Fruit fly (Drosophila melanogaster): ENCODE results near the gene sqz.

sqz gene

dm6 chr3R:19156670-19157402 lies 7.2 kb upstream of the sqz start, which contains the start of gene nanos:
Gene nanos (plus strand): TSS chr3R:19157238.
- TF ChIP-seq Myc (optimal IDR thresholded peaks at IDR 0.05) (no peak), ttk (optimal IDR thresholded peaks at IDR 0.05) (no peak), insv (optimal IDR thresholded peaks at IDR 0.05) (no peak), h (optimal IDR thresholded peaks at IDR 0.05) (no peak), psq (optimal IDR thresholded peaks at IDR 0.05) (no peak), Sin3A (optimal IDR thresholded peaks at IDR 0.05) (no peak)

- TF ChIP-seq Sin3A (optimal IDR thresholded peaks at IDR 0.05) = no peak
- no peak for TF ChIP-seq Myc (optimal IDR thresholded peaks at IDR 0.05)
- TF ChIP-seq insv (optimal IDR thresholded peaks at IDR 0.05) = no peak
- no peak for TF ChIP-seq h (optimal IDR thresholded peaks at IDR 0.05)
- TF ChIP-seq psq (optimal IDR thresholded peaks at IDR 0.05) = no peak
- TF ChIP-seq ttk (optimal IDR thresholded peaks at IDR 0.05) = no peak
Observed at dm6 chr3R:19157997-19158396, 6.0 kb upstream of the sqz start.

- TF ChIP-seq ttk (optimal IDR thresholded peaks at IDR 0.05) (no peak), Sin3A (optimal IDR thresholded peaks at IDR 0.05) (no peak), psq (optimal IDR thresholded peaks at IDR 0.05) (no peak), Myc (optimal IDR thresholded peaks at IDR 0.05) (no peak)
Observed at dm6 chr3R:19159778-19160177, 4.2 kb upstream of the sqz start, which contains the start of gene CG11779. Gene CG11779 (minus strand): TSS chr3R:19159878.

dm6 chr3R:19162135-19162616 lies 1.8 kb upstream of the sqz start, which contains the start of the genes CG42359 and Nsun5:
Gene CG42359 (minus strand): TSS chr3R:19162300.
Gene Nsun5 (minus strand): TSS chr3R:19162300.
- no peak for TF ChIP-seq Myc (optimal IDR thresholded peaks at IDR 0.05)
- TF ChIP-seq insv (optimal IDR thresholded peaks at IDR 0.05) = no peak
- no peak for TF ChIP-seq ttk (optimal IDR thresholded peaks at IDR 0.05)
- no peak for TF ChIP-seq h (optimal IDR thresholded peaks at IDR 0.05)
- no peak for TF ChIP-seq Sin3A (optimal IDR thresholded peaks at IDR 0.05)
- TF ChIP-seq psq (optimal IDR thresholded peaks at IDR 0.05) = no peak

dm6 chr3R:19164873-19165456 lies 954 bp downstream of the sqz start:
- no peak for TF ChIP-seq Sin3A (optimal IDR thresholded peaks at IDR 0.05)

- no peak for TF ChIP-seq Myc (optimal IDR thresholded peaks at IDR 0.05)
- TF ChIP-seq h (optimal IDR thresholded peaks at IDR 0.05) = no peak
- TF ChIP-seq insv (optimal IDR thresholded peaks at IDR 0.05) = no peak
- TF ChIP-seq psq (optimal IDR thresholded peaks at IDR 0.05) = no peak
- TF ChIP-seq ttk (optimal IDR thresholded peaks at IDR 0.05) = no peak
- TF ChIP-seq Sin3A (optimal IDR thresholded peaks at IDR 0.05) = no peak
Observed at dm6 chr3R:19165620-19166055, 1.6 kb downstream of the sqz start.

dm6 chr3R:19166077-19166778 lies 2.2 kb downstream of the sqz start:
- TF ChIP-seq insv (optimal IDR thresholded peaks at IDR 0.05) = no peak
- TF ChIP-seq Myc (optimal IDR thresholded peaks at IDR 0.05) = no peak
- no peak for TF ChIP-seq psq (optimal IDR thresholded peaks at IDR 0.05)
- TF ChIP-seq h (optimal IDR thresholded peaks at IDR 0.05) = no peak

- no peak for TF ChIP-seq Myc (optimal IDR thresholded peaks at IDR 0.05)
- no peak for TF ChIP-seq psq (optimal IDR thresholded peaks at IDR 0.05)
- no peak for TF ChIP-seq insv (optimal IDR thresholded peaks at IDR 0.05)
- TF ChIP-seq ttk (optimal IDR thresholded peaks at IDR 0.05) = no peak
- no peak for TF ChIP-seq Sin3A (optimal IDR thresholded peaks at IDR 0.05)
- no peak for TF ChIP-seq h (optimal IDR thresholded peaks at IDR 0.05)
Observed at dm6 chr3R:19167521-19167920, 3.5 kb downstream of the sqz start.

- TF ChIP-seq Sin3A (optimal IDR thresholded peaks at IDR 0.05) (no peak), psq (optimal IDR thresholded peaks at IDR 0.05) (no peak), Myc (optimal IDR thresholded peaks at IDR 0.05) (no peak), ttk (optimal IDR thresholded peaks at IDR 0.05) (no peak), h (optimal IDR thresholded peaks at IDR 0.05) (no peak), insv (optimal IDR thresholded peaks at IDR 0.05) (no peak)
Observed at dm6 chr3R:19174512-19174911, 10.5 kb downstream of the sqz start.

- TF ChIP-seq Sin3A (optimal IDR thresholded peaks at IDR 0.05) = no peak
- no peak for TF ChIP-seq Myc (optimal IDR thresholded peaks at IDR 0.05)
- no peak for TF ChIP-seq ttk (optimal IDR thresholded peaks at IDR 0.05)
- TF ChIP-seq h (optimal IDR thresholded peaks at IDR 0.05) = no peak
- no peak for TF ChIP-seq insv (optimal IDR thresholded peaks at IDR 0.05)
- no peak for TF ChIP-seq psq (optimal IDR thresholded peaks at IDR 0.05)
Observed at dm6 chr3R:19176700-19177099, 12.7 kb downstream of the sqz start, which contains the start of gene CG14282. Gene CG14282 (plus strand): TSS chr3R:19177000.

dm6 chr3R:19180263-19180893 lies 16.4 kb downstream of the sqz start, which contains the start of the genes CG5555 and myd:
Gene CG5555 (minus strand): TSS chr3R:19180538.
Gene myd (plus strand): TSS chr3R:19180659.
- TF ChIP-seq insv (optimal IDR thresholded peaks at IDR 0.05) (no peak), psq (optimal IDR thresholded peaks at IDR 0.05) (no peak), h (optimal IDR thresholded peaks at IDR 0.05) (no peak), Sin3A (optimal IDR thresholded peaks at IDR 0.05) (no peak), Myc (optimal IDR thresholded peaks at IDR 0.05) (no peak), ttk (optimal IDR thresholded peaks at IDR 0.05) (no peak)
